Fruit fly (Drosophila melanogaster) whole organism, embryonic: ENCODE data around the gene HP1b.

Source experiments
- CG1024 ChIP-seq: fragments of 200-800 bp; sonication (Bioruptor generic); IDR thresholded peaks from 2 replicates; pipeline ENCODE4 v1.3.6; 2022; ENCODE audit warnings: missing biosample characterization, missing genetic modification characterization
- CG10431 ChIP-seq: fragments of 200-800 bp; sonication (Bioruptor generic); optimal IDR thresholded peaks from 3 replicates; lab custom pipeline; 2018; ENCODE audit warnings: missing biosample characterization, mild to moderate bottlenecking, missing genetic modification characterization
- CG10654 ChIP-seq: fragments of 200-800 bp; sonication (Bioruptor generic); optimal IDR thresholded peaks from 2 replicates; lab custom pipeline; 2016; ENCODE audit warnings: missing biosample characterization, missing genetic modification characterization
- CG12236 ChIP-seq: fragments of 200-800 bp; sonication (Bioruptor generic); optimal IDR thresholded peaks from 2 replicates; lab custom pipeline; 2016; ENCODE audit warnings: missing biosample characterization, missing genetic modification characterization
- CG13624 ChIP-seq: fragments of 200-800 bp; sonication (Bioruptor generic); optimal IDR thresholded peaks from 2 replicates; lab custom pipeline; 2016; ENCODE audit warnings: missing biosample characterization, missing genetic modification characterization
- CG14014 ChIP-seq: fragments of 200-800 bp; sonication (Bioruptor generic); IDR thresholded peaks from 2 replicates; pipeline ENCODE4 v1.3.6; 2022; ENCODE audit warnings: missing biosample characterization, missing genetic modification characterization
- CG1529 ChIP-seq: fragments of 200-800 bp; sonication (Bioruptor generic); optimal IDR thresholded peaks from 3 replicates; lab custom pipeline; 2018; ENCODE audit warnings: missing biosample characterization, missing genetic modification characterization
- CG15479 ChIP-seq: fragments of 200-800 bp; sonication (Bioruptor generic); optimal IDR thresholded peaks from 3 replicates; lab custom pipeline; 2019; ENCODE audit warnings: missing biosample characterization, mild to moderate bottlenecking, missing genetic modification characterization, moderate library complexity
- CG15514 ChIP-seq: fragments of 200-800 bp; sonication (Bioruptor generic); optimal IDR thresholded peaks from 3 replicates; lab custom pipeline; 2017; ENCODE audit warnings: missing biosample characterization, missing genetic modification characterization, mild to moderate bottlenecking, moderate library complexity, missing genetic modification reagents
- CG15601 ChIP-seq: fragments of 200-800 bp; sonication (Bioruptor generic); optimal IDR thresholded peaks from 3 replicates; lab custom pipeline; 2019; ENCODE audit warnings: missing biosample characterization, mild to moderate bottlenecking, missing genetic modification characterization, moderate library complexity
- CG1603 ChIP-seq: fragments of 200-800 bp; sonication (Bioruptor generic); optimal IDR thresholded peaks from 2 replicates; lab custom pipeline; 2019; ENCODE audit warnings: missing biosample characterization, mild to moderate bottlenecking, missing genetic modification characterization, moderate library complexity
- CG2712 ChIP-seq: fragments of 200-800 bp; optimal IDR thresholded peaks from 3 replicates; lab custom pipeline; 2019; ENCODE audit warnings: missing biosample characterization, mild to moderate bottlenecking, missing genetic modification characterization, moderate library complexity
- CG31224 ChIP-seq: fragments of 200-800 bp; sonication (Bioruptor generic); IDR thresholded peaks from 2 replicates; pipeline ENCODE4 v1.3.6; 2022; ENCODE audit warnings: missing biosample characterization, missing genetic modification characterization
- CG31441 ChIP-seq: fragments of 200-800 bp; sonication (Bioruptor generic); IDR thresholded peaks from 2 replicates; pipeline ENCODE4 v1.3.6; 2022; ENCODE audit warnings: missing biosample characterization, missing genetic modification characterization
- CG3726 ChIP-seq: fragments of 200-800 bp; sonication (Bioruptor generic); IDR thresholded peaks from 3 replicates; pipeline ENCODE4, ENCODE4 v1.3.6; 2022; ENCODE audit warnings: missing biosample characterization, missing genetic modification characterization
- CG4730 ChIP-seq: fragments of 200-800 bp; sonication (Bioruptor generic); IDR thresholded peaks from 2 replicates; pipeline ENCODE4 v1.3.6; 2022; ENCODE audit warnings: missing biosample characterization, missing genetic modification characterization
- CG6654 ChIP-seq: fragments of 200-800 bp; sonication (Bioruptor generic); optimal IDR thresholded peaks from 2 replicates; lab custom pipeline; 2017; ENCODE audit warnings: missing biosample characterization, mild to moderate bottlenecking, missing genetic modification characterization
- CG8290 ChIP-seq, 3 experiments: fragments of 200-800 bp; sonication (Bioruptor generic); optimal IDR thresholded peaks; 2 replicates each; lab custom pipeline; 2016 to 2019; ENCODE audit warnings: missing biosample characterization in 3 of 3, missing genetic modification characterization in 3 of 3, mild to moderate bottlenecking in 2 of 3, moderate library complexity in 1 of 3
- CoRest ChIP-seq: fragments of 200-800 bp; sonication (Bioruptor generic); optimal IDR thresholded peaks from 3 replicates; lab custom pipeline; 2018; ENCODE audit warnings: missing biosample characterization, mild to moderate bottlenecking, missing genetic modification characterization, moderate library complexity
- Elba2 ChIP-seq: fragments of 200-800 bp; sonication (Bioruptor generic); optimal IDR thresholded peaks from 3 replicates; lab custom pipeline; 2016; ENCODE audit warnings: missing biosample characterization, missing genetic modification characterization
- Ets65A ChIP-seq: fragments of 200-800 bp; sonication (Bioruptor generic); peaks from one replicate; lab custom pipeline; 2016; ENCODE audit warnings: missing biosample characterization, missing genetic modification characterization
- HLH3B ChIP-seq: fragments of 200-800 bp; sonication (Bioruptor generic); IDR thresholded peaks from 2 replicates; pipeline ENCODE4 v1.3.6; 2022; ENCODE audit warnings: missing biosample characterization, missing genetic modification characterization
- HLH4C ChIP-seq: fragments of 200-800 bp; sonication (Bioruptor generic); IDR thresholded peaks from 3 replicates; pipeline ENCODE4 v1.3.6; 2022; ENCODE audit warnings: missing biosample characterization, missing genetic modification characterization; ENCODE audit not compliant: partially characterized antibody
- MBD-R2 ChIP-seq: fragments of 200-800 bp; sonication (Bioruptor generic); IDR thresholded peaks from 2 replicates; pipeline ENCODE4 v1.3.6; 2022; ENCODE audit warnings: missing biosample characterization, missing genetic modification characterization
- Stat92E ChIP-seq, 3 experiments: fragments of >200 bp in 2 of 3; fragments of 200-800 bp in 1 of 3; sonication (Bioruptor generic) in 1 of 3; optimal IDR thresholded peaks; 2 replicates each; lab custom pipeline; 2017 to 2019; ENCODE audit warnings: missing biosample characterization in 3 of 3, missing genetic modification characterization in 3 of 3, mild to moderate bottlenecking in 1 of 3, moderate library complexity in 1 of 3
- Tbp ChIP-seq: fragments of >200 bp; optimal IDR thresholded peaks from 2 replicates; lab custom pipeline; 2018; ENCODE audit warnings: missing biosample characterization, missing genetic modification characterization
- aop ChIP-seq: fragments of 200-800 bp; sonication (Bioruptor generic); IDR thresholded peaks from 2 replicates; pipeline ENCODE4 v1.3.6; 2022; ENCODE audit warnings: missing biosample characterization, missing genetic modification characterization
- bbx ChIP-seq: fragments of 200-800 bp; sonication (Bioruptor generic); IDR thresholded peaks from 2 replicates; pipeline ENCODE4 v1.3.6; 2022; ENCODE audit warnings: missing biosample characterization, missing genetic modification characterization; ENCODE audit not compliant: partially characterized antibody
- chinmo ChIP-seq: fragments of 200-800 bp; sonication (Bioruptor generic); IDR thresholded peaks from 4 replicates; pipeline ENCODE4 v1.3.6; 2022; ENCODE audit warnings: missing biosample characterization, missing genetic modification characterization; ENCODE audit not compliant: partially characterized antibody
- crp ChIP-seq, 2 experiments: fragments of 200-800 bp; sonication (Bioruptor generic); optimal IDR thresholded peaks; 2 replicates in 1 of 2; 3 replicates in 1 of 2; lab custom pipeline; 2017; ENCODE audit warnings: missing biosample characterization in 2 of 2, missing genetic modification characterization in 2 of 2, mild to moderate bottlenecking in 1 of 2, moderate library complexity in 1 of 2
- da ChIP-seq: fragments of 200-800 bp; sonication (Bioruptor generic); optimal IDR thresholded peaks from 2 replicates; lab custom pipeline; 2016; ENCODE audit warnings: missing biosample characterization, missing genetic modification characterization
- dimm ChIP-seq: fragments of 200-800 bp; sonication (Bioruptor generic); IDR thresholded peaks from 2 replicates; pipeline ENCODE4 v1.3.6; 2022; ENCODE audit warnings: missing biosample characterization, missing genetic modification characterization
- dmrt11E ChIP-seq: fragments of 200-800 bp; sonication (Bioruptor generic); optimal IDR thresholded peaks from 3 replicates; lab custom pipeline; 2018; ENCODE audit warnings: missing biosample characterization, mild to moderate bottlenecking, missing genetic modification characterization, moderate library complexity
- eve ChIP-seq, 2 experiments: fragments of >200 bp; optimal IDR thresholded peaks; 2 replicates each; lab custom pipeline; 2017; ENCODE audit warnings: missing biosample characterization in 2 of 2, missing genetic modification characterization in 2 of 2
- fd3F ChIP-seq: fragments of 200-800 bp; sonication (Bioruptor generic); optimal IDR thresholded peaks from 2 replicates; lab custom pipeline; 2018; ENCODE audit warnings: missing biosample characterization, mild to moderate bottlenecking, missing genetic modification characterization, moderate library complexity
- her ChIP-seq: fragments of 200-800 bp; sonication (Bioruptor generic); optimal IDR thresholded peaks from 2 replicates; lab custom pipeline; 2016; ENCODE audit warnings: missing biosample characterization, missing genetic modification characterization
- jing ChIP-seq: fragments of 200-800 bp; sonication (Bioruptor generic); optimal IDR thresholded peaks from 2 replicates; lab custom pipeline; 2018; ENCODE audit warnings: missing biosample characterization, mild to moderate bottlenecking, missing genetic modification characterization
- kay ChIP-seq: fragments of 200-800 bp; sonication (Bioruptor generic); optimal IDR thresholded peaks from 2 replicates; lab custom pipeline; 2016; ENCODE audit warnings: missing biosample characterization, missing genetic modification characterization
- ken ChIP-seq: fragments of 200-800 bp; sonication (Bioruptor generic); IDR thresholded peaks from 3 replicates; pipeline ENCODE4 v1.3.6; 2022; ENCODE audit warnings: missing biosample characterization, missing genetic modification characterization
- lmd ChIP-seq: fragments of 200-800 bp; sonication (Bioruptor generic); IDR thresholded peaks from 2 replicates; pipeline ENCODE4 v1.3.6; 2022; ENCODE audit warnings: missing biosample characterization, missing genetic modification characterization
- nerfin-2 ChIP-seq: fragments of 200-800 bp; sonication (Bioruptor generic); IDR thresholded peaks from 2 replicates; pipeline ENCODE4 v1.3.6; 2022; ENCODE audit warnings: missing biosample characterization, missing genetic modification characterization; ENCODE audit not compliant: partially characterized antibody
- pho ChIP-seq: fragments of 200-800 bp; sonication (Bioruptor generic); optimal IDR thresholded peaks from 2 replicates; lab custom pipeline; 2016; ENCODE audit warnings: missing biosample characterization, missing genetic modification characterization
- schlank ChIP-seq: fragments of 200-800 bp; sonication (Bioruptor generic); optimal IDR thresholded peaks from 2 replicates; lab custom pipeline; 2018; ENCODE audit warnings: missing biosample characterization, mild to moderate bottlenecking, missing genetic modification characterization
- shn ChIP-seq: fragments of 200-800 bp; sonication (Bioruptor generic); optimal IDR thresholded peaks from 3 replicates; lab custom pipeline; 2016; ENCODE audit warnings: missing biosample characterization, missing genetic modification characterization
- so ChIP-seq: fragments of 200-800 bp; sonication (Bioruptor generic); IDR thresholded peaks from 3 replicates; pipeline ENCODE4 v1.3.6; 2022; ENCODE audit warnings: missing biosample characterization, missing genetic modification characterization
- twi ChIP-seq: fragments of 200-800 bp; optimal IDR thresholded peaks from 2 replicates; lab custom pipeline; 2019; ENCODE audit warnings: missing biosample characterization, mild to moderate bottlenecking, missing genetic modification characterization, moderate library complexity
- unc-4 ChIP-seq: fragments of 200-800 bp; sonication (Bioruptor generic); IDR thresholded peaks from 2 replicates; pipeline ENCODE4 v1.3.6; 2022; ENCODE audit warnings: missing biosample characterization, missing genetic modification characterization; ENCODE audit not compliant: partially characterized antibody
- z ChIP-seq: fragments of 200-800 bp; sonication (Bioruptor generic); IDR thresholded peaks from 3 replicates; pipeline ENCODE4 v1.3.6; 2022; ENCODE audit warnings: missing biosample characterization, missing genetic modification characterization
- zen2 ChIP-seq: fragments of 200-800 bp; sonication (Bioruptor generic); IDR thresholded peaks from 3 replicates; pipeline ENCODE4 v1.3.6; 2022; ENCODE audit warnings: missing biosample characterization, missing genetic modification characterization; ENCODE audit not compliant: partially characterized antibody

HP1b gene

DNA sequence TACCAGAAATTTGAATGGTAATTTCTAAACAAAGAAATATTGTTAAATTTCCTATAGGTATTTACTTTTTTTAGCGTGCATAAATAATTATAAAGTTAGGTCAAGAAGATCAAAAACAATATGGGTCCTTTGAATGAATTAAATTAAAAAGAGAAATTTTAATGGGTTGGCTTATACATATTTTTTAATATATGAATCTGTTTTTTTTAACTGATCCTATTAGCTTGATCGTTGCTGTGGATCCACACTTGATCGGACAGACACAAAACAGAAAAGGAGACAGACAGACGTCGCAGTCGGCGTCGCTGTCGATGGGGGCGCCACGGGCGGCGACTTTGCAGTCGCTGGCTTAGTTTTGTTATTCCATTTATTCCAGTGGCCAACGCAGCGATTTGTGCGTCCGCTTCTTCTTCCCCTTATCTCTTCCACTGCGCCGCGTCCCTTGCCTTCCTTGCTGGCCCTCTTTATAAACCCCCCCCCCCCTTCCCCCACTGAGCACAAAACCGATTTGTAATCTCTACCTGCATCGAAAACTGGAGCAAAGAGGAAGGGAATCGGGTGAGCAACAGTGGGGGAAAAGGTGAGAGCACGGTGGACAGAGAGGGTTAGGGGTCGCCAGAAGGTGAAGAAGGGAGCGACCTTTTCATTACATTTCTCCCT is 33.0 kb upstream of the HP1b start (continued):
- peak; percentile 25 for TF ChIP-seq CG6654 (GFP tag; lab: Kevin White, UChicago)
- no peak for TF ChIP-seq zen2 (GFP tag; lab: Robert Waterston, UW)
- peak; percentile 45; the same call in 1 of the 3 replicates for TF ChIP-seq ken (GFP tag; lab: Robert Waterston, UW)
- no peak for TF ChIP-seq bbx (GFP tag; lab: Robert Waterston, UW)
- TF ChIP-seq Elba2 (GFP tag; lab: Kevin White, UChicago), result no peak
- no peak for TF ChIP-seq pho (GFP tag; lab: Kevin White, UChicago)
- no peak for TF ChIP-seq chinmo (GFP tag; lab: Robert Waterston, UW)
- peak; percentile 73 for TF ChIP-seq CG1529 (GFP tag; lab: Kevin White, UChicago)
- TF ChIP-seq CG13624 (GFP tag; lab: Kevin White, UChicago), result no peak
- TF ChIP-seq HLH4C (GFP tag; lab: Robert Waterston, UW), result no peak
- TF ChIP-seq dmrt11E (tag; lab: Kevin White, UChicago), result peak; percentile 88
- no peak for TF ChIP-seq z (GFP tag; lab: Robert Waterston, UW)
- TF ChIP-seq CG15514 (GFP tag; lab: Kevin White, UChicago), result no peak
- TF ChIP-seq CG8290 (GFP tag; optimal IDR thresholded peaks at IDR 0.05; lab: Kevin White, UChicago), result peak; percentile 46
- TF ChIP-seq CG8290 (tag; optimal IDR thresholded peaks at IDR 0.05; lab: Kevin White, UChicago), result no peak
- TF ChIP-seq aop (GFP tag; lab: Robert Waterston, UW), result no peak
- TF ChIP-seq dimm (GFP tag; lab: Robert Waterston, UW), result no peak
- no peak for TF ChIP-seq CG31224 (GFP tag; lab: Robert Waterston, UW)
- peak in 1 of 3 experiments; percentile 78 for TF ChIP-seq Stat92E (GFP tag; optimal IDR thresholded peaks at IDR 0.05; lab: Kevin White, UChicago)
- no peak for TF ChIP-seq CG4730
- peak; percentile 92 for TF ChIP-seq Ets65A (GFP tag; lab: Kevin White, UChicago)
- peak; percentile 62 for TF ChIP-seq twi
- TF ChIP-seq eve (GFP tag; optimal IDR thresholded peaks at IDR 0.05; lab: Kevin White, UChicago), result no peak
- TF ChIP-seq kay (GFP tag; lab: Kevin White, UChicago), result no peak
- no peak for TF ChIP-seq nerfin-2
- peak in 1 of 2 experiments; percentile 4 for TF ChIP-seq crp (GFP tag; optimal IDR thresholded peaks at IDR 0.05; lab: Kevin White, UChicago)
- TF ChIP-seq CG3726 (GFP tag; lab: Robert Waterston, UW), result no peak
- TF ChIP-seq CG1024, result no peak
- TF ChIP-seq her (GFP tag; lab: Kevin White, UChicago), result no peak
- peak; percentile 50; the same call in 1 of the 2 replicates for TF ChIP-seq lmd (GFP tag; lab: Robert Waterston, UW)
- TF ChIP-seq CG15601, result peak; percentile 83
- peak; percentile 59; the same call in 1 of the 3 replicates for TF ChIP-seq so (GFP tag; lab: Robert Waterston, UW)
- TF ChIP-seq CG10431, result peak; percentile 30
- TF ChIP-seq CG14014 (GFP tag; lab: Robert Waterston, UW), result peak; percentile 42; the same call in 1 of the 2 replicates
- no peak for TF ChIP-seq unc-4 (GFP tag; lab: Robert Waterston, UW)
- TF ChIP-seq fd3F (GFP tag; lab: Kevin White, UChicago), result no peak
- TF ChIP-seq HLH3B, result peak; percentile 55
- peak; percentile 92 for TF ChIP-seq CG2712
- TF ChIP-seq da (GFP tag; lab: Kevin White, UChicago), result no peak
- TF ChIP-seq MBD-R2, result no peak
- no peak for TF ChIP-seq CG1603 (tag; lab: Kevin White, UChicago)
- TF ChIP-seq schlank (tag; lab: Kevin White, UChicago), result no peak
- TF ChIP-seq Tbp, result no peak
- peak; percentile 82 for TF ChIP-seq CoRest (tag; lab: Kevin White, UChicago)
- TF ChIP-seq CG12236 (GFP tag; lab: Kevin White, UChicago), result no peak
- no peak for TF ChIP-seq CG15479 (GFP tag; lab: Kevin White, UChicago)
- no peak for TF ChIP-seq shn
- TF ChIP-seq CG10654 (GFP tag; lab: Kevin White, UChicago), result peak; percentile 7
- peak; percentile 82 for TF ChIP-seq CG31441 (GFP tag; lab: Robert Waterston, UW)
- TF ChIP-seq jing (GFP tag; lab: Kevin White, UChicago), result no peak
